Worm (Caenorhabditis elegans) whole organism, midembryonic: Measurements from ENCODE around the gene ugt-40.

Source experiments
- T22C8.4 ChIP-seq: fragments of 200-800 bp; sonication (Bioruptor generic); IDR thresholded peaks from 2 replicates; pipeline ENCODE4 v1.3.6; 2022; ENCODE audit warnings: missing genetic modification characterization, missing compliant biosample characterization
- cog-1 ChIP-seq: sonication (generic microtip); optimal IDR thresholded peaks from 2 replicates; lab custom pipeline; 2016; ENCODE audit warnings: missing genetic modification characterization, missing compliant biosample characterization
- flt-1 ChIP-seq: fragments of 200-800 bp; sonication (Bioruptor generic); IDR thresholded peaks from 2 replicates; pipeline ENCODE4 v1.3.6; 2022; ENCODE audit warnings: missing genetic modification characterization, missing compliant biosample characterization
- klf-2 ChIP-seq: fragments of 200-800 bp; sonication (Bioruptor generic); conservative IDR thresholded peaks from 2 replicates; pipeline ENCODE4 v1.3.6; 2022; ENCODE audit warnings: missing genetic modification reagents, missing genetic modification characterization, missing compliant biosample characterization
- ref-1 ChIP-seq: fragments of 200-800 bp; sonication (Bioruptor generic); conservative IDR thresholded peaks from 2 replicates; pipeline ENCODE4 v1.3.6; 2022; ENCODE audit warnings: missing genetic modification reagents, missing genetic modification characterization, missing compliant biosample characterization
- ztf-23 ChIP-seq: fragments of 200-800 bp; sonication (Bioruptor generic); IDR thresholded peaks from 2 replicates; pipeline ENCODE4 v1.3.6; 2022; ENCODE audit warnings: missing genetic modification reagents, missing genetic modification characterization, missing compliant biosample characterization
- ztf-29 ChIP-seq: fragments of 200-800 bp; sonication (Bioruptor generic); IDR thresholded peaks from 2 replicates; pipeline ENCODE4 v1.3.6; 2022; ENCODE audit warnings: missing genetic modification reagents, missing genetic modification characterization, missing compliant biosample characterization

DNA sequence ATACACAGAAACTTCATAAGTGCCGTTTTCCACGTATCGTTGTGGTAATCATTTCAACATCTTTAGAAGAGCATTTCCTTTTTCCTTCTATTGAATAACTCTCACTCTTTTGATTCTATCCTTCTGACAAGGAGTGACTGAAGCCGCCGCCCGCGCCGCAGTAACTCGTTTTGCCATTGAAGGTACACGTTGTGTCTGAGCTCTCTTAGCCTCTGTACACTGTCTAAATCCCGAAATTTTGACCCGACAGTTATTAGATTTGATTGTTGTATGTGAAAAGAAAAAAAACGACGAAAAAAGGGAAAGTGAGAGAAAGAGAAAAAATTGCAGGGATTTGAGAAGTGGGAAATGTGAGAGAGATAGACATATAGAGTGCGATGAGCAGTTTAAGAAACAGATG lies 30.5 kb downstream of the ugt-40 start:
- no peak for TF ChIP-seq ref-1
- TF ChIP-seq klf-2 (GFP tag; lab: Robert Waterston, UW): no peak
- TF ChIP-seq ztf-23: no peak
- no peak for TF ChIP-seq T22C8.4 (GFP tag; lab: Robert Waterston, UW)
- TF ChIP-seq cog-1 (tag; lab: Kevin White, UChicago): no peak
- TF ChIP-seq flt-1 (GFP tag; lab: Robert Waterston, UW): no peak
- TF ChIP-seq ztf-29 (GFP tag; lab: Robert Waterston, UW): no peak
